Worm (Caenorhabditis elegans): Measurements from ENCODE around the gene twk-26.
A peak's percentile ranks its signal among the peaks of the same experiment; 100 is the strongest.

The twk-26 gene

ce11 chrX:3033492-3033891, 21.1 kb downstream of the twk-26 start:
- no peak for TF ChIP-seq ceh-82 (tag; optimal IDR thresholded peaks at IDR 0.05)

- TF ChIP-seq egl-27 (tag; optimal IDR thresholded peaks at IDR 0.05): no peak
- TF ChIP-seq lin-39 (tag; optimal IDR thresholded peaks at IDR 0.05): no peak
- peak; percentile 37 for TF ChIP-seq skn-1 (tag; optimal IDR thresholded peaks at IDR 0.05)
- peak; percentile 99 for TF ChIP-seq pqm-1 (tag; optimal IDR thresholded peaks at IDR 0.05)
- no peak for TF ChIP-seq hmg-11 (tag; optimal IDR thresholded peaks at IDR 0.05)
- peak; percentile 98 for TF ChIP-seq elt-2 (tag; optimal IDR thresholded peaks at IDR 0.05)
- TF ChIP-seq nhr-67 (tag; optimal IDR thresholded peaks at IDR 0.05): no peak
- no peak for TF ChIP-seq fkh-2 (tag; optimal IDR thresholded peaks at IDR 0.05)
- no peak for TF ChIP-seq elt-1 (tag; optimal IDR thresholded peaks at IDR 0.05)
- TF ChIP-seq fos-1 (tag; optimal IDR thresholded peaks at IDR 0.05): peak; percentile 63
- TF ChIP-seq pha-4 (tag; optimal IDR thresholded peaks at IDR 0.05): no peak
- TF ChIP-seq snpc-4 (tag; optimal IDR thresholded peaks at IDR 0.05): no peak
- no peak for TF ChIP-seq unc-39 (tag; optimal IDR thresholded peaks at IDR 0.05)
- TF ChIP-seq nhr-23 (tag; optimal IDR thresholded peaks at IDR 0.05): no peak
- TF ChIP-seq jun-1 (tag; optimal IDR thresholded peaks at IDR 0.05): peak; percentile 61
These were observed 23.1 kb downstream of the twk-26 start, which contains the start of gene clec-265 for ce11 chrX:3031484-3031883. clec-265 (plus strand) TSS chrX:3031783.

- TF ChIP-seq pha-4 (tag; optimal IDR thresholded peaks at IDR 0.05): no peak
- TF ChIP-seq lin-15B (tag; optimal IDR thresholded peaks at IDR 0.05): no peak
- no peak for TF ChIP-seq lin-39 (tag; optimal IDR thresholded peaks at IDR 0.05)
- no peak for TF ChIP-seq daf-12 (tag; optimal IDR thresholded peaks at IDR 0.05)
- TF ChIP-seq mdl-1 (tag; optimal IDR thresholded peaks at IDR 0.05): no peak
- no peak for TF ChIP-seq pqm-1 (tag; optimal IDR thresholded peaks at IDR 0.05)
- TF ChIP-seq R02D3.7 (tag; optimal IDR thresholded peaks at IDR 0.05): no peak
- no peak for TF ChIP-seq eor-1 (tag; optimal IDR thresholded peaks at IDR 0.05)
- TF ChIP-seq ama-1 (optimal IDR thresholded peaks at IDR 0.05): no peak
These were observed 25.6 kb downstream of the twk-26 start, which contains the start of gene M02F4.1 for ce11 chrX:3029030-3029429. M02F4.1 (minus strand) TSS chrX:3029130.

- TF ChIP-seq nhr-67 (tag; optimal IDR thresholded peaks at IDR 0.05) (no peak), hmg-11 (tag; optimal IDR thresholded peaks at IDR 0.05) (no peak), fos-1 (tag; optimal IDR thresholded peaks at IDR 0.05) (no peak), sea-2 (GFP tag; optimal IDR thresholded peaks at IDR 0.05) (no peak), ZK546.5 (tag; optimal IDR thresholded peaks at IDR 0.05) (no peak), nhr-76 (tag; optimal IDR thresholded peaks at IDR 0.05) (no peak), unc-62 (GFP tag; optimal IDR thresholded peaks at IDR 0.05) (peak; percentile 70)
These were observed 29.5 kb downstream of the twk-26 start for ce11 chrX:3025145-3025544.

ce11 chrX:3024637-3025113, 29.9 kb downstream of the twk-26 start, which contains the start of gene aqp-7:
aqp-7 (plus strand) TSS chrX:3025063.
- TF ChIP-seq aly-2 (tag; optimal IDR thresholded peaks at IDR 0.05): no peak
- no peak for TF ChIP-seq nhr-77 (tag; optimal IDR thresholded peaks at IDR 0.05)
- peak; percentile 16 for TF ChIP-seq nfya-1 (tag; optimal IDR thresholded peaks at IDR 0.05; ENCODE audit: insufficient read depth)
- no peak for TF ChIP-seq nhr-23 (tag; optimal IDR thresholded peaks at IDR 0.05)
- no peak for TF ChIP-seq ceh-16 (tag; optimal IDR thresholded peaks at IDR 0.05)
- no peak for TF ChIP-seq fos-1 (tag; optimal IDR thresholded peaks at IDR 0.05)
- no peak for TF ChIP-seq snpc-4 (tag; optimal IDR thresholded peaks at IDR 0.05)
- TF ChIP-seq ceh-28 (tag; optimal IDR thresholded peaks at IDR 0.05): no peak
- TF ChIP-seq unc-62 (GFP tag; optimal IDR thresholded peaks at IDR 0.05): no peak
- TF ChIP-seq nhr-11 (tag; optimal IDR thresholded peaks at IDR 0.05): no peak
- no peak for TF ChIP-seq tbx-2 (tag; optimal IDR thresholded peaks at IDR 0.05)
- no peak for TF ChIP-seq elt-2 (tag; optimal IDR thresholded peaks at IDR 0.05)
- no peak for TF ChIP-seq hmg-11 (tag; optimal IDR thresholded peaks at IDR 0.05)
- no peak for TF ChIP-seq nhr-76 (tag; optimal IDR thresholded peaks at IDR 0.05)
- TF ChIP-seq nhr-12 (tag; optimal IDR thresholded peaks at IDR 0.05): no peak
- TF ChIP-seq pha-4 (tag; optimal IDR thresholded peaks at IDR 0.05): no peak
- no peak for TF ChIP-seq unc-39 (tag; optimal IDR thresholded peaks at IDR 0.05)
- peak; percentile 69 for TF ChIP-seq lin-39 (tag; optimal IDR thresholded peaks at IDR 0.05)

Measured in whole organism, L3 larva.